Worm (Caenorhabditis elegans) whole organism, L2 larva: Measurements from ENCODE around the gene F38E9.4.

Experiments used
- ZK546.5 ChIP-seq: sonication (generic microtip); optimal IDR thresholded peaks from 2 replicates; lab custom pipeline; 2017; ENCODE audit warnings: missing biosample characterization, missing genetic modification characterization
- ceh-16 ChIP-seq: fragments of 150-350 bp; optimal IDR thresholded peaks from 2 replicates; lab custom pipeline; 2014; ENCODE audit warnings: missing biosample characterization, missing genetic modification characterization
- ceh-82 ChIP-seq: fragments of 150-350 bp; optimal IDR thresholded peaks from 2 replicates; lab custom pipeline; 2014; ENCODE audit warnings: missing biosample characterization, missing genetic modification characterization
- elt-3 ChIP-seq: sonication (generic microtip); optimal IDR thresholded peaks from 2 replicates; lab custom pipeline; 2017; ENCODE audit warnings: missing biosample characterization, missing genetic modification characterization
- lin-39 ChIP-seq: fragments of 150-350 bp; optimal IDR thresholded peaks from 2 replicates; lab custom pipeline; 2014; ENCODE audit warnings: missing biosample characterization, missing genetic modification reagents, missing genetic modification characterization
- lsy-2 ChIP-seq, 2 experiments: fragments of 150-350 bp in 1 of 2; sonication (generic microtip) in 1 of 2; optimal IDR thresholded peaks; 2 replicates each; lab custom pipeline; 2014 to 2017; ENCODE audit warnings: missing biosample characterization in 2 of 2, missing genetic modification characterization in 2 of 2
- nhr-10 ChIP-seq: sonication (generic microtip); optimal IDR thresholded peaks from 2 replicates; lab custom pipeline; 2017; ENCODE audit warnings: missing biosample characterization, missing genetic modification characterization
- nhr-12 ChIP-seq: fragments of 150-350 bp; optimal IDR thresholded peaks from 2 replicates; lab custom pipeline; 2014; ENCODE audit warnings: missing biosample characterization, missing genetic modification characterization
- snpc-4 ChIP-seq: fragments of 150-350 bp; optimal IDR thresholded peaks from 2 replicates; lab custom pipeline; 2014; ENCODE audit warnings: missing biosample characterization, missing genetic modification characterization
- unc-55 ChIP-seq: fragments of 150-350 bp; sonication (generic microtip); optimal IDR thresholded peaks from 3 replicates; lab custom pipeline; 2014; ENCODE audit warnings: missing biosample characterization, missing genetic modification reagents, missing genetic modification characterization
- zag-1 ChIP-seq: fragments of 150-350 bp; optimal IDR thresholded peaks from 2 replicates; lab custom pipeline; 2014; ENCODE audit warnings: missing biosample characterization, missing genetic modification characterization
- ztf-11 ChIP-seq: sonication (generic microtip); optimal IDR thresholded peaks from 2 replicates; lab custom pipeline; 2017; ENCODE audit warnings: missing biosample characterization, missing genetic modification characterization

ce11 chrX:16413208-16413995 is 38.3 kb upstream of the F38E9.4 start:
- no peak for TF ChIP-seq zag-1 (tag; lab: Kevin White, UChicago)
- TF ChIP-seq snpc-4 (tag; lab: Kevin White, UChicago), result no peak
- no peak for TF ChIP-seq nhr-10 (tag; lab: Kevin White, UChicago)
- no peak for TF ChIP-seq ZK546.5 (tag; lab: Kevin White, UChicago)
- no peak for TF ChIP-seq unc-55 (GFP tag; lab: Kevin White, UChicago)
- TF ChIP-seq lin-39, result no peak
- no peak for TF ChIP-seq elt-3
- no peak for TF ChIP-seq lsy-2 (tag; optimal IDR thresholded peaks at IDR 0.05; lab: Kevin White, UChicago)
- TF ChIP-seq nhr-12 (tag; lab: Kevin White, UChicago), result no peak
- TF ChIP-seq ceh-16 (tag; lab: Kevin White, UChicago), result no peak
- TF ChIP-seq ztf-11 (tag; lab: Kevin White, UChicago), result no peak
- no peak for TF ChIP-seq ceh-82 (tag; lab: Kevin White, UChicago)
